Worm (Caenorhabditis elegans) whole organism, L3 larva: ENCODE results near the gene T02H6.10.

ENCODE experiments used
- R02D3.7 ChIP-seq: fragments of 150-350 bp; optimal IDR thresholded peaks from 2 replicates; lab custom pipeline; 2014; ENCODE audit warnings: missing biosample characterization, missing genetic modification characterization
- elt-3 ChIP-seq, 3 experiments: fragments of 150-350 bp in 1 of 3; sonication (generic microtip) in 2 of 3; optimal IDR thresholded peaks; 2 replicates in 2 of 3; 4 replicates in 1 of 3; lab custom pipeline; 2014 to 2017; ENCODE audit warnings: missing biosample characterization in 3 of 3, missing genetic modification characterization in 3 of 3
- nfya-1 ChIP-seq: sonication (generic microtip); optimal IDR thresholded peaks from 2 replicates; lab custom pipeline; 2017; ENCODE audit warnings: missing genetic modification characterization, mild to moderate bottlenecking, missing compliant biosample characterization, antibody characterized with exemption, moderate library complexity; ENCODE audit not compliant: insufficient read depth
- nhr-237 ChIP-seq: fragments of 150-350 bp; optimal IDR thresholded peaks from 2 replicates; lab custom pipeline; 2014; ENCODE audit warnings: missing biosample characterization, missing genetic modification characterization
- nhr-28 ChIP-seq: fragments of 150-350 bp; optimal IDR thresholded peaks from 2 replicates; lab custom pipeline; 2014; ENCODE audit warnings: missing biosample characterization, missing genetic modification characterization
- nhr-43 ChIP-seq: sonication (generic microtip); optimal IDR thresholded peaks from 2 replicates; lab custom pipeline; 2016; ENCODE audit warnings: mild to moderate bottlenecking, missing genetic modification characterization, missing compliant biosample characterization; ENCODE audit not compliant: poor library complexity, severe bottlenecking
- sea-2 ChIP-seq: fragments of 150-350 bp; sonication (generic microtip); optimal IDR thresholded peaks from 4 replicates; lab custom pipeline; 2014; ENCODE audit warnings: missing biosample characterization, missing genetic modification reagents, missing genetic modification characterization
- unc-62 ChIP-seq: fragments of 150-350 bp; sonication (generic microtip); optimal IDR thresholded peaks from 4 replicates; lab custom pipeline; 2014; ENCODE audit warnings: missing biosample characterization, missing genetic modification reagents, missing genetic modification characterization

ce11 chrII:689749-690148 is 9.2 kb upstream of the T02H6.10 start, which contains the start of gene T02H6.4:
- TF ChIP-seq elt-3 (tag; optimal IDR thresholded peaks at IDR 0.05; lab: Kevin White, UChicago) (no peak), nfya-1 (tag; lab: Kevin White, UChicago) (no peak), nhr-43 (tag; lab: Kevin White, UChicago) (no peak), sea-2 (GFP tag; lab: Kevin White, UChicago) (no peak), unc-62 (GFP tag; lab: Kevin White, UChicago) (no peak), nhr-28 (no peak), R02D3.7 (no peak), nhr-237 (tag; lab: Kevin White, UChicago) (no peak)
